Worm (Caenorhabditis elegans): ENCODE results near the gene C26D10.7.

C26D10.7 gene

ce11 chrII:8369059-8369458 lies 35.3 kb downstream of the C26D10.7 start, which contains the start of gene amt-3:
amt-3 (minus strand) TSS chrII:8369159.
- TF ChIP-seq unc-55 (GFP tag; optimal IDR thresholded peaks at IDR 0.05) (no peak), nhr-237 (tag; optimal IDR thresholded peaks at IDR 0.05) (no peak), nhr-11 (tag; optimal IDR thresholded peaks at IDR 0.05) (no peak), skn-1 (tag; optimal IDR thresholded peaks at IDR 0.05) (no peak), Y55F3AM.14 (GFP tag; optimal IDR thresholded peaks at IDR 0.05) (no peak)

- TF ChIP-seq nhr-21 (tag; optimal IDR thresholded peaks at IDR 0.05) = no peak
- no peak for TF ChIP-seq sem-4 (tag; optimal IDR thresholded peaks at IDR 0.05)
- no peak for TF ChIP-seq nhr-23 (tag; optimal IDR thresholded peaks at IDR 0.05)
- TF ChIP-seq nhr-25 (tag; optimal IDR thresholded peaks at IDR 0.05) = no peak
- no peak for TF ChIP-seq F13H6.1 (tag; optimal IDR thresholded peaks at IDR 0.05)
- no peak for TF ChIP-seq crh-2 (tag; optimal IDR thresholded peaks at IDR 0.05)
These were observed 36.5 kb downstream of the C26D10.7 start for ce11 chrII:8370194-8370593.

DNA sequence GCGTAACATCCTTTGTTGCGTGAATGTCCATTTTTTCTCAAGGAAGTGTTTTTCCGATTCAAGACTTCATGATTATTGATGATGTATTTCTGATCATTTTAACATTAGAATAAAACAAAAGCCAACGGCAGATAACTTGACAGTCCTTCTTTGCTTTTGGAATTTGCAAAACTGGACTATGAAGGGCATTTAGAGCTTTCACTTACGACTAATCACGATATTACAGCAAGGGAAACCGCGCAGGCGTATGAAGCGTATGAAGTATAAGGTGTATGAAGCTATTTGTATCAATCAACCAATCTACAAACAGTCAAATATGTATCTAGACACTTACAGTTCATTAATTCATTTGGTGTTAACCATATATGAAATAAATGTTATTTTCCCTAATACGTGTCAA lies 44.0 kb downstream of the C26D10.7 start:
- TF ChIP-seq peb-1 (tag; optimal IDR thresholded peaks at IDR 0.05) = no peak
- TF ChIP-seq nhr-11 (tag; optimal IDR thresholded peaks at IDR 0.05) = no peak
- TF ChIP-seq skn-1 (tag; optimal IDR thresholded peaks at IDR 0.05) = no peak
- TF ChIP-seq R02D3.7 (tag; optimal IDR thresholded peaks at IDR 0.05) = no peak
- no peak for TF ChIP-seq C34F6.9 (tag; optimal IDR thresholded peaks at IDR 0.05)
- TF ChIP-seq crh-2 (tag; optimal IDR thresholded peaks at IDR 0.05) = no peak

- TF ChIP-seq nhr-12 (tag; optimal IDR thresholded peaks at IDR 0.05) (no peak), blmp-1 (tag; optimal IDR thresholded peaks at IDR 0.05; ENCODE audit: insufficient read depth) (peak; percentile 77)
These were observed 46.4 kb downstream of the C26D10.7 start for ce11 chrII:8380188-8380587.

- TF ChIP-seq nhr-10 (tag; optimal IDR thresholded peaks at IDR 0.05) (no peak), R02D3.7 (tag; optimal IDR thresholded peaks at IDR 0.05) (no peak), elt-3 (tag; optimal IDR thresholded peaks at IDR 0.05) (no peak), alr-1 (tag; optimal IDR thresholded peaks at IDR 0.05) (no peak), ama-1 (optimal IDR thresholded peaks at IDR 0.05) (no peak), ztf-1 (GFP tag; conservative IDR thresholded peaks at IDR 0.05) (no peak), nhr-129 (tag; optimal IDR thresholded peaks at IDR 0.05) (no peak), ZK546.5 (tag; optimal IDR thresholded peaks at IDR 0.05) (no peak), elt-1 (tag; optimal IDR thresholded peaks at IDR 0.05) (no peak), gmeb-1 (tag; optimal IDR thresholded peaks at IDR 0.05) (no peak), zag-1 (tag; optimal IDR thresholded peaks at IDR 0.05) (no peak), peb-1 (tag; optimal IDR thresholded peaks at IDR 0.05) (no peak), nhr-23 (tag; optimal IDR thresholded peaks at IDR 0.05) (no peak), blmp-1 (tag; optimal IDR thresholded peaks at IDR 0.05; ENCODE audit: insufficient read depth) (no peak), snpc-4 (tag; optimal IDR thresholded peaks at IDR 0.05) (no peak), lin-39 (tag; optimal IDR thresholded peaks at IDR 0.05) (no peak), crh-2 (tag; optimal IDR thresholded peaks at IDR 0.05) (no peak), unc-55 (GFP tag; optimal IDR thresholded peaks at IDR 0.05) (no peak)
These were observed 47.5 kb downstream of the C26D10.7 start, which contains the start of gene F49E12.12 for ce11 chrII:8381197-8381596. F49E12.12 (plus strand) TSS chrII:8381497.

- TF ChIP-seq nhr-11 (tag; optimal IDR thresholded peaks at IDR 0.05) (no peak), ama-1 (optimal IDR thresholded peaks at IDR 0.05) (no peak), ztf-11 (tag; optimal IDR thresholded peaks at IDR 0.05) (no peak), R02D3.7 (tag; optimal IDR thresholded peaks at IDR 0.05) (no peak), mdl-1 (tag; optimal IDR thresholded peaks at IDR 0.05) (peak in 1 of 2 experiments; percentile 37), mbf-1 (tag; optimal IDR thresholded peaks at IDR 0.05) (no peak), aly-2 (tag; optimal IDR thresholded peaks at IDR 0.05) (no peak), unc-55 (GFP tag; optimal IDR thresholded peaks at IDR 0.05) (no peak), nhr-21 (tag; optimal IDR thresholded peaks at IDR 0.05) (peak; percentile 8), nhr-25 (tag; optimal IDR thresholded peaks at IDR 0.05) (no peak), zag-1 (tag; optimal IDR thresholded peaks at IDR 0.05) (no peak), sem-4 (tag; optimal IDR thresholded peaks at IDR 0.05) (no peak), lin-39 (tag; optimal IDR thresholded peaks at IDR 0.05) (no peak), C34F6.9 (tag; optimal IDR thresholded peaks at IDR 0.05) (no peak), nhr-77 (tag; optimal IDR thresholded peaks at IDR 0.05) (no peak), peb-1 (tag; optimal IDR thresholded peaks at IDR 0.05) (no peak), dmd-4 (tag; optimal IDR thresholded peaks at IDR 0.05) (no peak), gmeb-1 (tag; optimal IDR thresholded peaks at IDR 0.05) (peak; percentile 1), elt-1 (tag; optimal IDR thresholded peaks at IDR 0.05) (no peak), nhr-12 (tag; optimal IDR thresholded peaks at IDR 0.05) (no peak), skn-1 (tag; optimal IDR thresholded peaks at IDR 0.05) (peak; percentile 84), blmp-1 (tag; optimal IDR thresholded peaks at IDR 0.05; ENCODE audit: insufficient read depth) (no peak), ceh-16 (tag; optimal IDR thresholded peaks at IDR 0.05) (no peak), crh-2 (tag; optimal IDR thresholded peaks at IDR 0.05) (peak; percentile 90), unc-62 (GFP tag; optimal IDR thresholded peaks at IDR 0.05) (no peak), sma-3 (GFP tag; optimal IDR thresholded peaks at IDR 0.05) (peak; percentile 38), ztf-1 (GFP tag; conservative IDR thresholded peaks at IDR 0.05) (no peak), lsy-2 (tag; optimal IDR thresholded peaks at IDR 0.05) (peak in 1 of 2 experiments; percentile 39), mab-5 (tag; optimal IDR thresholded peaks at IDR 0.05) (no peak), lin-11 (tag; optimal IDR thresholded peaks at IDR 0.05) (no peak), nhr-237 (tag; optimal IDR thresholded peaks at IDR 0.05) (no peak), egl-27 (tag; optimal IDR thresholded peaks at IDR 0.05) (no peak)
These were observed 49.1 kb downstream of the C26D10.7 start for ce11 chrII:8382880-8383279.

Data from whole organism, L2 larva.